Worm (Caenorhabditis elegans) whole organism, L3 larva: ENCODE results near the gene C45G9.2.

Source experiments
- R02D3.7 ChIP-seq: fragments of 150-350 bp; optimal IDR thresholded peaks from 2 replicates; lab custom pipeline; 2014; ENCODE audit warnings: missing biosample characterization, missing genetic modification characterization
- ZK546.5 ChIP-seq: sonication (generic microtip); optimal IDR thresholded peaks from 2 replicates; lab custom pipeline; 2017; ENCODE audit warnings: missing biosample characterization, missing genetic modification characterization
- aly-2 ChIP-seq: fragments of 150-350 bp; optimal IDR thresholded peaks from 2 replicates; lab custom pipeline; 2014; ENCODE audit warnings: missing biosample characterization, missing genetic modification characterization
- ama-1 ChIP-seq: fragments of 150-350 bp; optimal IDR thresholded peaks from 2 replicates; lab custom pipeline; 2018
- ceh-16 ChIP-seq: sonication (generic microtip); optimal IDR thresholded peaks from 2 replicates; lab custom pipeline; 2017; ENCODE audit warnings: missing biosample characterization, missing genetic modification characterization
- ceh-28 ChIP-seq: fragments of 150-350 bp; optimal IDR thresholded peaks from 2 replicates; lab custom pipeline; 2014; ENCODE audit warnings: missing biosample characterization, missing genetic modification reagents, missing genetic modification characterization
- ceh-82 ChIP-seq: fragments of 150-350 bp; optimal IDR thresholded peaks from 2 replicates; lab custom pipeline; 2014; ENCODE audit warnings: missing biosample characterization, missing genetic modification characterization
- ceh-9 ChIP-seq: sonication (generic microtip); optimal IDR thresholded peaks from 2 replicates; lab custom pipeline; 2018; ENCODE audit warnings: missing biosample characterization, missing genetic modification characterization
- daf-12 ChIP-seq: fragments of 150-350 bp; optimal IDR thresholded peaks from 2 replicates; lab custom pipeline; 2014; ENCODE audit warnings: missing biosample characterization, missing genetic modification reagents, missing genetic modification characterization
- egl-27 ChIP-seq: sonication (generic microtip); optimal IDR thresholded peaks from 4 replicates; lab custom pipeline; 2017; ENCODE audit warnings: missing biosample characterization, missing genetic modification reagents, missing genetic modification characterization
- egl-5 ChIP-seq: fragments of 150-350 bp; optimal IDR thresholded peaks from 2 replicates; lab custom pipeline; 2017; ENCODE audit warnings: missing biosample characterization, missing genetic modification reagents, missing genetic modification characterization, inconsistent platforms
- elt-1 ChIP-seq: fragments of 150-350 bp; optimal IDR thresholded peaks from 2 replicates; lab custom pipeline; 2014; ENCODE audit warnings: missing biosample characterization, missing genetic modification characterization
- elt-2 ChIP-seq: sonication (generic microtip); optimal IDR thresholded peaks from 2 replicates; lab custom pipeline; 2016; ENCODE audit warnings: missing genetic modification reagents, mild to moderate bottlenecking, missing genetic modification characterization, missing compliant biosample characterization
- elt-3 ChIP-seq, 3 experiments: fragments of 150-350 bp in 1 of 3; sonication (generic microtip) in 2 of 3; optimal IDR thresholded peaks; 2 replicates in 2 of 3; 4 replicates in 1 of 3; lab custom pipeline; 2014 to 2017; ENCODE audit warnings: missing biosample characterization in 3 of 3, missing genetic modification characterization in 3 of 3
- eor-1 ChIP-seq, 2 experiments: fragments of 150-350 bp; optimal IDR thresholded peaks; 2 replicates each; lab custom pipeline; 2014 to 2018; ENCODE audit warnings: missing biosample characterization in 2 of 2, missing genetic modification characterization in 2 of 2
- fkh-10 ChIP-seq: sonication (generic microtip); optimal IDR thresholded peaks from 2 replicates; lab custom pipeline; 2017; ENCODE audit warnings: missing biosample characterization, missing genetic modification reagents, missing genetic modification characterization
- fkh-2 ChIP-seq: fragments of 150-350 bp; optimal IDR thresholded peaks from 2 replicates; lab custom pipeline; 2014; ENCODE audit warnings: missing biosample characterization, missing genetic modification reagents, missing genetic modification characterization
- fos-1 ChIP-seq: fragments of 150-350 bp; optimal IDR thresholded peaks from 2 replicates; lab custom pipeline; 2014; ENCODE audit warnings: missing biosample characterization, missing genetic modification characterization
- hmg-11 ChIP-seq: sonication (generic microtip); optimal IDR thresholded peaks from 2 replicates; lab custom pipeline; 2016; ENCODE audit warnings: missing genetic modification characterization, missing compliant biosample characterization
- lin-15B ChIP-seq: fragments of 150-350 bp; optimal IDR thresholded peaks from 2 replicates; lab custom pipeline; 2014; ENCODE audit warnings: missing biosample characterization, missing genetic modification characterization
- lin-39 ChIP-seq: fragments of 150-350 bp; optimal IDR thresholded peaks from 2 replicates; lab custom pipeline; 2018; ENCODE audit warnings: missing biosample characterization, missing genetic modification reagents, missing genetic modification characterization
- lsy-12 ChIP-seq: sonication (generic microtip); optimal IDR thresholded peaks from 2 replicates; lab custom pipeline; 2016; ENCODE audit warnings: mild to moderate bottlenecking, missing genetic modification characterization, missing compliant biosample characterization
- mdl-1 ChIP-seq: fragments of 150-350 bp; optimal IDR thresholded peaks from 2 replicates; lab custom pipeline; 2014; ENCODE audit warnings: missing biosample characterization, missing genetic modification characterization
- mml-1 ChIP-seq: fragments of 150-350 bp; sonication (generic microtip); optimal IDR thresholded peaks from 3 replicates; lab custom pipeline; 2014; ENCODE audit warnings: missing biosample characterization, missing genetic modification characterization
- nfya-1 ChIP-seq: sonication (generic microtip); optimal IDR thresholded peaks from 2 replicates; lab custom pipeline; 2017; ENCODE audit warnings: missing genetic modification characterization, mild to moderate bottlenecking, missing compliant biosample characterization, antibody characterized with exemption, moderate library complexity; ENCODE audit not compliant: insufficient read depth
- nhr-11 ChIP-seq: fragments of 150-350 bp; optimal IDR thresholded peaks from 2 replicates; lab custom pipeline; 2014; ENCODE audit warnings: missing biosample characterization, missing genetic modification characterization
- nhr-12 ChIP-seq: fragments of 150-350 bp; optimal IDR thresholded peaks from 2 replicates; lab custom pipeline; 2014; ENCODE audit warnings: missing biosample characterization, missing genetic modification characterization
- nhr-23 ChIP-seq: fragments of 150-350 bp; optimal IDR thresholded peaks from 2 replicates; lab custom pipeline; 2014; ENCODE audit warnings: missing biosample characterization, missing genetic modification reagents, missing genetic modification characterization
- nhr-237 ChIP-seq: fragments of 150-350 bp; optimal IDR thresholded peaks from 2 replicates; lab custom pipeline; 2014; ENCODE audit warnings: missing biosample characterization, missing genetic modification characterization
- nhr-25 ChIP-seq: sonication (generic microtip); optimal IDR thresholded peaks from 2 replicates; lab custom pipeline; 2017; ENCODE audit warnings: missing biosample characterization, missing genetic modification characterization
- nhr-28 ChIP-seq: fragments of 150-350 bp; optimal IDR thresholded peaks from 2 replicates; lab custom pipeline; 2014; ENCODE audit warnings: missing biosample characterization, missing genetic modification characterization
- nhr-43 ChIP-seq: sonication (generic microtip); optimal IDR thresholded peaks from 2 replicates; lab custom pipeline; 2016; ENCODE audit warnings: mild to moderate bottlenecking, missing genetic modification characterization, missing compliant biosample characterization; ENCODE audit not compliant: poor library complexity, severe bottlenecking
- nhr-67 ChIP-seq: fragments of 150-350 bp; optimal IDR thresholded peaks from 2 replicates; lab custom pipeline; 2014; ENCODE audit warnings: missing biosample characterization, missing genetic modification characterization
- nhr-76 ChIP-seq: fragments of 150-350 bp; sonication (generic microtip); optimal IDR thresholded peaks from 5 replicates; lab custom pipeline; 2014; ENCODE audit warnings: missing biosample characterization, missing genetic modification characterization
- nhr-77 ChIP-seq: fragments of 150-350 bp; optimal IDR thresholded peaks from 2 replicates; lab custom pipeline; 2014; ENCODE audit warnings: missing biosample characterization, missing genetic modification characterization
- pqm-1 ChIP-seq: fragments of 150-350 bp; optimal IDR thresholded peaks from 2 replicates; lab custom pipeline; 2017; ENCODE audit warnings: missing biosample characterization, missing genetic modification characterization, inconsistent platforms
- sea-2 ChIP-seq: fragments of 150-350 bp; sonication (generic microtip); optimal IDR thresholded peaks from 4 replicates; lab custom pipeline; 2014; ENCODE audit warnings: missing biosample characterization, missing genetic modification reagents, missing genetic modification characterization
- skn-1 ChIP-seq: fragments of 150-350 bp; optimal IDR thresholded peaks from 2 replicates; lab custom pipeline; 2014; ENCODE audit warnings: missing biosample characterization, missing genetic modification characterization
- snpc-4 ChIP-seq: fragments of 150-350 bp; optimal IDR thresholded peaks from 2 replicates; lab custom pipeline; 2014; ENCODE audit warnings: missing biosample characterization, missing genetic modification characterization
- tbx-2 ChIP-seq: sonication (generic microtip); optimal IDR thresholded peaks from 2 replicates; lab custom pipeline; 2016; ENCODE audit warnings: mild to moderate bottlenecking, missing genetic modification characterization, missing compliant biosample characterization
- unc-39 ChIP-seq: sonication (generic microtip); optimal IDR thresholded peaks from 4 replicates; lab custom pipeline; 2017; ENCODE audit warnings: missing biosample characterization, missing genetic modification characterization
- unc-62 ChIP-seq: fragments of 150-350 bp; sonication (generic microtip); optimal IDR thresholded peaks from 4 replicates; lab custom pipeline; 2014; ENCODE audit warnings: missing biosample characterization, missing genetic modification reagents, missing genetic modification characterization
- zag-1 ChIP-seq: fragments of 150-350 bp; optimal IDR thresholded peaks from 2 replicates; lab custom pipeline; 2014; ENCODE audit warnings: missing biosample characterization, missing genetic modification characterization
- ztf-11 ChIP-seq: fragments of 150-350 bp; optimal IDR thresholded peaks from 2 replicates; lab custom pipeline; 2014; ENCODE audit warnings: missing biosample characterization, missing genetic modification characterization
- ztf-4 ChIP-seq: fragments of 150-350 bp; optimal IDR thresholded peaks from 2 replicates; lab custom pipeline; 2014; ENCODE audit warnings: missing biosample characterization, missing genetic modification characterization

C45G9.2 gene

DNA sequence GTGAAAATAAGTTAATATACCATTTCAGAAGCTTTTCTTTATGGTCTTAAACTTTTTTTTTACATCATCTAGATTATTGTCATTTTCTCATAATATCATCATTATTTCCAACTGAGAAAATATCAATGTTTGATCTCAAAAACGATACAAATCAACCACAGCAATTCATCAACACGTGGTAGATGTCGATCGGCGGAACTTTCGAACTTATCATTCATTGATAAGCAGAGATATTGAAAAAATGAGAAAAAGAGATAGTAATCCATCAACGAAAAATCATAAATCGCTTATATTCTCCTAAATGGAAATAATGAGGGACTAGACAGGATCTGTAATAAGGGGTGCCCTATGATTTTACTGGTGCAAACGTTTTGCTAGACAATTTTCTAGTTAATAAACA lies 27.9 kb downstream of the C45G9.2 start:
- TF ChIP-seq lin-39 (no peak), elt-3 (tag; optimal IDR thresholded peaks at IDR 0.05; lab: Kevin White, UChicago) (peak; percentile 46 to 70 (median 48)), nhr-43 (tag; lab: Kevin White, UChicago) (peak; percentile 89), egl-5 (tag; lab: Kevin White, UChicago) (no peak), ama-1 (lab: Kevin White, UChicago) (no peak), skn-1 (no peak), daf-12 (tag; lab: Kevin White, UChicago) (no peak), elt-2 (no peak), nhr-25 (peak; percentile 32), nhr-237 (tag; lab: Kevin White, UChicago) (no peak), mdl-1 (no peak), eor-1 (tag; optimal IDR thresholded peaks at IDR 0.05; lab: Kevin White, UChicago) (no peak), ztf-4 (tag; lab: Kevin White, UChicago) (no peak), nhr-77 (tag; lab: Kevin White, UChicago) (no peak), nhr-23 (peak; percentile 75), nhr-28 (no peak), ceh-16 (no peak), nhr-67 (tag; lab: Kevin White, UChicago) (no peak), R02D3.7 (no peak), tbx-2 (tag; lab: Kevin White, UChicago) (no peak)

DNA sequence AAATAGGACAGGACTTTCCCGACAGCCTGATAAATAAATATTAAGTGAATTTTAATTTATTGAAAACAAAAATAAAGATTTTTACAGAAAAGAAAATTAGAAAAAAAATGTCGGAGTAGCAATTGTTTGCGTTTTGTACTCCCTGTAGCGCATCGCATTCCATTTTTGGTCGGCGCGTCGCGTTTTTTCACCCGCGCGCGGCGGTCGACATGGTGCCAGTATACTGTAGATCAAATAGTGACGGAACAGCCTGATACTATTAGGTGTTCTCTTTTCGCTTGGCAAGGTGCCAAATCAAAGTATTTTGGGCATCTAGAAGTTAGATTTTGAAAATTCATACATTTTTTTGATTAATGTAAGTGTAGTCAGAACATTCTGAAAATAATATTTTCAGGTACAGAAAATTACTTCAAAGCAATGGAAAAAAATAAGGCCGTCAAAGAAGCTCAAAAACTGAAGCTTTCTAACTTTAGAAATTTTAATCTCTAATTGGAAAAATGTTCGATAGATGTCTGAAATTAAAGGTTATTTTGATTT lies 29.9 kb downstream of the C45G9.2 start:
- TF ChIP-seq mml-1 (tag; lab: Kevin White, UChicago) (no peak), unc-62 (GFP tag; lab: Kevin White, UChicago) (no peak), R02D3.7 (no peak)

DNA sequence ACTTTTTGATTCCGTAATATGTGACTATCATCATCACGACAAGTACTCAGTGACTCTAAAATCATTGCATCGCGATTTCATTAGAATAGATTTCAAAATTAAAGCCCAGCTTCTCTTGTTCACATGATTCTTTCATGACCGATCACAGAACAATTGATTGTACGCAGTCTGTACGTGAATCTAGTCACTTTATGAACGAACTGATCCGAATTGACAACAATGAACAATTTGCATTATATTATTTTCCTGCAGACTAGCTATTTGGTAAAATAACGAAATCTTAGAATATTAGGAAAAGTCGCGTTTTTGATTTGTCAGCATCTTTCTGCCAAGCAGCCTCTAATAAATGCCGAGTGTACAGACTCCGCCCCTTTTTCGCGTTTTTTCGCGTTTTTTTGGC lies 30.6 kb downstream of the C45G9.2 start:
- TF ChIP-seq nhr-25: no peak
- TF ChIP-seq mdl-1: no peak
- no peak for TF ChIP-seq aly-2 (tag; lab: Kevin White, UChicago)
- TF ChIP-seq nhr-43 (tag; lab: Kevin White, UChicago): peak; percentile 33
- no peak for TF ChIP-seq snpc-4 (tag; lab: Kevin White, UChicago)
- no peak for TF ChIP-seq elt-2
- TF ChIP-seq R02D3.7: no peak
- no peak for TF ChIP-seq daf-12 (tag; lab: Kevin White, UChicago)

DNA sequence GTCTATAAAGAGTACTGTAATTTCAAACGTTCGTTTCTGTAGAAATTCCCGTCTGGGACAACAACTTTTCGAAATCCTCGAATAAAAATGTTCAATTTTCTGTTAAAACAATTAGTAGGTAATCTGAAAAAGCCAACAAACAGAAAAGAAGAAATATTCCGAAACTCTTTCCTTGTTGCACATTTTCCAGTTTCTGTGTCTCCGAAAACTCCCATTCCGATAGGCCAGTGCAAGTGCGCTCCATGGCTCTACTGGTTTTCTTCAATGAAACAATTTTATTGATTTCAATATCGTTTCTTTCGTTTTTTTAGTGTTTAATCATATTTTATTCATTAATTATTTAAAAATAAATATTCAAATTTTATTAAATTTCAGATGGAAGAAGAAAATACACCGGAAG lies 33.8 kb downstream of the C45G9.2 start, which contains the start of gene F54D8.6:
F54D8.6 (plus strand) TSS at position 370 of the 400 bp plus-strand sequence.
- TF ChIP-seq ceh-9 (tag; lab: Kevin White, UChicago) (no peak), unc-39 (tag; lab: Kevin White, UChicago) (no peak), fkh-2 (tag; lab: Kevin White, UChicago) (no peak), mdl-1 (no peak), ceh-82 (tag; lab: Kevin White, UChicago) (no peak), fos-1 (tag; lab: Kevin White, UChicago) (no peak), lsy-12 (tag; lab: Kevin White, UChicago) (no peak), skn-1 (no peak), eor-1 (tag; optimal IDR thresholded peaks at IDR 0.05; lab: Kevin White, UChicago) (no peak), pqm-1 (tag; lab: Kevin White, UChicago) (peak; percentile 18), nhr-76 (tag; lab: Kevin White, UChicago) (no peak), ceh-28 (tag; lab: Kevin White, UChicago) (no peak), elt-2 (peak; percentile 5), lin-15B (peak; percentile 79), ZK546.5 (tag; lab: Kevin White, UChicago) (no peak), nhr-43 (tag; lab: Kevin White, UChicago) (no peak), tbx-2 (tag; lab: Kevin White, UChicago) (no peak), elt-3 (tag; optimal IDR thresholded peaks at IDR 0.05; lab: Kevin White, UChicago) (no peak), hmg-11 (tag; lab: Kevin White, UChicago) (peak; percentile 23), mml-1 (tag; lab: Kevin White, UChicago) (no peak), nhr-23 (peak; percentile 52), egl-27 (tag; lab: Kevin White, UChicago) (no peak), fkh-10 (GFP tag; lab: Kevin White, UChicago) (no peak), nhr-11 (no peak), elt-1 (tag; lab: Kevin White, UChicago) (no peak), snpc-4 (tag; lab: Kevin White, UChicago) (peak; percentile 51), nhr-12 (tag; lab: Kevin White, UChicago) (no peak), ztf-11 (tag; lab: Kevin White, UChicago) (no peak), ama-1 (lab: Kevin White, UChicago) (no peak), unc-62 (GFP tag; lab: Kevin White, UChicago) (no peak), nhr-77 (tag; lab: Kevin White, UChicago) (no peak), nhr-237 (tag; lab: Kevin White, UChicago) (no peak), nfya-1 (peak; percentile 63), zag-1 (tag; lab: Kevin White, UChicago) (no peak), nhr-25 (peak; percentile 18), nhr-67 (tag; lab: Kevin White, UChicago) (no peak), ceh-16 (no peak), nhr-28 (no peak), sea-2 (no peak), lin-39 (no peak)
